Worm (Caenorhabditis elegans): ENCODE measurements around the gene fbxc-34.

- no peak for TF ChIP-seq nhr-237 (tag; optimal IDR thresholded peaks at IDR 0.05)
- TF ChIP-seq ztf-11 (tag; optimal IDR thresholded peaks at IDR 0.05): no peak
- TF ChIP-seq fkh-2 (tag; optimal IDR thresholded peaks at IDR 0.05): no peak
- no peak for TF ChIP-seq nhr-77 (tag; optimal IDR thresholded peaks at IDR 0.05)
- TF ChIP-seq nhr-43 (tag; optimal IDR thresholded peaks at IDR 0.05; ENCODE audit: poor library complexity, severe bottlenecking): no peak
- no peak for TF ChIP-seq fkh-10 (GFP tag; optimal IDR thresholded peaks at IDR 0.05)
- TF ChIP-seq zag-1 (tag; optimal IDR thresholded peaks at IDR 0.05): no peak
- no peak for TF ChIP-seq nhr-11 (tag; optimal IDR thresholded peaks at IDR 0.05)
- no peak for TF ChIP-seq unc-39 (tag; optimal IDR thresholded peaks at IDR 0.05)
- no peak for TF ChIP-seq snpc-4 (tag; optimal IDR thresholded peaks at IDR 0.05)
- TF ChIP-seq nhr-12 (tag; optimal IDR thresholded peaks at IDR 0.05): no peak
- no peak for TF ChIP-seq sea-2 (GFP tag; optimal IDR thresholded peaks at IDR 0.05)
Measured at ce11 chrII:943773-944172, 12.8 kb downstream of the fbxc-34 start, which contains the start of gene clec-43.
